Worm (Caenorhabditis elegans) whole organism, L4/young adult: Measurements from ENCODE around the gene Y49A3A.3.
"Not testable (repeated sequence)": the region's sequence is repeated elsewhere in the genome, so short reads cannot be mapped to it uniquely, and the experiment has no call there.

Experiments used
- W03F9.2 ChIP-seq: fragments of 150-350 bp; optimal IDR thresholded peaks from 2 replicates; lab custom pipeline; 2014; ENCODE audit warnings: missing biosample characterization, missing genetic modification characterization
- dao-5 ChIP-seq: sonication (generic microtip); optimal IDR thresholded peaks from 2 replicates; lab custom pipeline; 2016; ENCODE audit warnings: missing genotype, missing genetic modification characterization, moderate library complexity, missing compliant biosample characterization
- him-1 ChIP-seq: sonication (generic microtip); optimal IDR thresholded peaks from 2 replicates; lab custom pipeline; 2016; ENCODE audit warnings: missing genotype, missing genetic modification reagents, missing genetic modification characterization, missing compliant biosample characterization

- not testable (repeated sequence) for TF ChIP-seq him-1, W03F9.2, dao-5 (tag; lab: Kevin White, UChicago)
Observed at ce11 chrV:14308164-14308563, 46.0 kb upstream of the Y49A3A.3 start, which contains the start of gene spig-5.
